Worm (Caenorhabditis elegans): ENCODE data around the gene srsx-29.

Gene srsx-29

ce11 chrV:10154698-10155097 is at the start of gene srsx-29:
Gene srsx-29 (plus strand): TSS chrV:10154998.
- TF ChIP-seq unc-62 (GFP tag; optimal IDR thresholded peaks at IDR 0.05) (no peak), mab-5 (tag; optimal IDR thresholded peaks at IDR 0.05) (no peak), nhr-2 (tag; optimal IDR thresholded peaks at IDR 0.05) (no peak), lin-32 (GFP tag; optimal IDR thresholded peaks at IDR 0.05) (no peak), unc-120 (tag; optimal IDR thresholded peaks at IDR 0.05; ENCODE audit: poor library complexity, severe bottlenecking) (no peak), ceh-43 (GFP tag; optimal IDR thresholded peaks at IDR 0.05) (no peak), unc-39 (tag; optimal IDR thresholded peaks at IDR 0.05) (no peak), M03D4.4 (tag; optimal IDR thresholded peaks at IDR 0.05) (no peak), tbx-8 (GFP tag; optimal IDR thresholded peaks at IDR 0.05) (no peak), bed-3 (GFP tag; optimal IDR thresholded peaks at IDR 0.05) (no peak), pha-4 (tag; optimal IDR thresholded peaks at IDR 0.05) (no peak), mls-2 (tag; optimal IDR thresholded peaks at IDR 0.05) (no peak), drap-1 (GFP tag; optimal IDR thresholded peaks at IDR 0.05) (no peak), sptf-1 (tag; optimal IDR thresholded peaks at IDR 0.05) (no peak), ceh-83 (GFP tag; optimal IDR thresholded peaks at IDR 0.05) (no peak), lsy-2 (tag; optimal IDR thresholded peaks at IDR 0.05) (no peak)

DNA sequence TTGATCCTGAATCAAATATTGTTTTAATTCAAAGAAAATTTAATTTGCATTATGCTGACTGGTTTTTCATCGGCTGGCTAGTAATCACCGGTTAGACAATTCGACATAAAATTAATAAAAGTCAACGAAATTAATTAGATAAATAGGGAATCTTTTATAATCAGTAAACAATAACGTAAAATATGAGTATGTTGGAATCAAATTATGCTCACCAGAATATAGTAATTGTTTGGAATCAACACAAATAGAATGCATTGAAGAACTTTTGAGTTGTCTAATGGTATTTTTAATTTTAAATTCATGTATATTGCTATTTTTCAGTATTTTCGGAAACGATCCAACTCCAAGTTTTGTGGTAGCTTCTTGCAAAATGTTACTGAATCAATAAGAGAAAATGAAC is 49.4 kb upstream of the srsx-29 start, which contains the start of gene C08B6.2:
Gene C08B6.2 (plus strand): TSS at position 301 of the 400 bp plus-strand sequence.
- TF ChIP-seq ceh-83 (GFP tag; optimal IDR thresholded peaks at IDR 0.05) = no peak
- TF ChIP-seq ceh-43 (GFP tag; optimal IDR thresholded peaks at IDR 0.05) = no peak
- TF ChIP-seq M03D4.4 (tag; optimal IDR thresholded peaks at IDR 0.05) = no peak
- no peak for TF ChIP-seq nhr-76 (tag; optimal IDR thresholded peaks at IDR 0.05)
- TF ChIP-seq flh-1 (GFP tag; optimal IDR thresholded peaks at IDR 0.05) = no peak
- no peak for TF ChIP-seq elt-3 (tag; optimal IDR thresholded peaks at IDR 0.05)
- TF ChIP-seq unc-62 (GFP tag; optimal IDR thresholded peaks at IDR 0.05) = no peak
- no peak for TF ChIP-seq mls-2 (tag; optimal IDR thresholded peaks at IDR 0.05)
- no peak for TF ChIP-seq nhr-2 (tag; optimal IDR thresholded peaks at IDR 0.05)
- no peak for TF ChIP-seq ham-2 (GFP tag; optimal IDR thresholded peaks at IDR 0.05)
- TF ChIP-seq snpc-4 (tag; optimal IDR thresholded peaks at IDR 0.05) = no peak
- TF ChIP-seq cnd-1 (tag; optimal IDR thresholded peaks at IDR 0.05) = no peak
- no peak for TF ChIP-seq ceh-39 (tag; optimal IDR thresholded peaks at IDR 0.05)
- no peak for TF ChIP-seq lsy-2 (tag; optimal IDR thresholded peaks at IDR 0.05)
- TF ChIP-seq nhr-237 (tag; optimal IDR thresholded peaks at IDR 0.05) = no peak
- TF ChIP-seq lin-32 (GFP tag; optimal IDR thresholded peaks at IDR 0.05) = no peak
- TF ChIP-seq nhr-12 (tag; optimal IDR thresholded peaks at IDR 0.05) = no peak
- TF ChIP-seq hlh-1 (tag; optimal IDR thresholded peaks at IDR 0.05) = no peak

ce11 chrV:10107309-10107708 is 47.5 kb upstream of the srsx-29 start, which contains the start of gene C08B6.11:
Gene C08B6.11 (plus strand): TSS chrV:10107609.
- TF ChIP-seq hlh-1 (tag; optimal IDR thresholded peaks at IDR 0.05) (no peak), drap-1 (GFP tag; optimal IDR thresholded peaks at IDR 0.05) (no peak), tbx-8 (GFP tag; optimal IDR thresholded peaks at IDR 0.05) (no peak), ceh-39 (tag; optimal IDR thresholded peaks at IDR 0.05) (no peak), unc-62 (GFP tag; optimal IDR thresholded peaks at IDR 0.05) (no peak), nhr-28 (tag; optimal IDR thresholded peaks at IDR 0.05) (no peak), ceh-43 (GFP tag; optimal IDR thresholded peaks at IDR 0.05) (no peak), lsy-2 (tag; optimal IDR thresholded peaks at IDR 0.05) (no peak), lin-32 (GFP tag; optimal IDR thresholded peaks at IDR 0.05) (no peak), ces-1 (GFP tag; optimal IDR thresholded peaks at IDR 0.05) (no peak), unc-39 (tag; optimal IDR thresholded peaks at IDR 0.05) (no peak), unc-120 (tag; optimal IDR thresholded peaks at IDR 0.05; ENCODE audit: poor library complexity, severe bottlenecking) (no peak), mls-2 (tag; optimal IDR thresholded peaks at IDR 0.05) (no peak), mep-1 (tag; optimal IDR thresholded peaks at IDR 0.05) (no peak), sem-2 (GFP tag; optimal IDR thresholded peaks at IDR 0.05) (no peak), ham-2 (GFP tag; optimal IDR thresholded peaks at IDR 0.05) (no peak), flh-1 (GFP tag; optimal IDR thresholded peaks at IDR 0.05) (no peak)

ce11 chrV:10111129-10111528 is 43.7 kb upstream of the srsx-29 start:
- no peak for TF ChIP-seq ceh-43 (GFP tag; optimal IDR thresholded peaks at IDR 0.05)
- no peak for TF ChIP-seq mab-5 (tag; optimal IDR thresholded peaks at IDR 0.05)
- no peak for TF ChIP-seq M03D4.4 (tag; optimal IDR thresholded peaks at IDR 0.05)
- no peak for TF ChIP-seq ces-1 (GFP tag; optimal IDR thresholded peaks at IDR 0.05)
- no peak for TF ChIP-seq drap-1 (GFP tag; optimal IDR thresholded peaks at IDR 0.05)
- TF ChIP-seq mep-1 (tag; optimal IDR thresholded peaks at IDR 0.05) = no peak
- TF ChIP-seq pha-4 (tag; optimal IDR thresholded peaks at IDR 0.05) = no peak
- no peak for TF ChIP-seq nhr-28 (tag; optimal IDR thresholded peaks at IDR 0.05)
- TF ChIP-seq elt-1 (tag; optimal IDR thresholded peaks at IDR 0.05; ENCODE audit: borderline replicate concordance, insufficient read depth) = no peak
- TF ChIP-seq unc-120 (tag; optimal IDR thresholded peaks at IDR 0.05; ENCODE audit: poor library complexity, severe bottlenecking) = no peak
- no peak for TF ChIP-seq nhr-12 (tag; optimal IDR thresholded peaks at IDR 0.05)
- TF ChIP-seq sem-2 (GFP tag; optimal IDR thresholded peaks at IDR 0.05) = no peak
- no peak for TF ChIP-seq tbx-8 (GFP tag; optimal IDR thresholded peaks at IDR 0.05)
- no peak for TF ChIP-seq flh-1 (GFP tag; optimal IDR thresholded peaks at IDR 0.05)
